Worm (Caenorhabditis elegans): ENCODE results near the gene K03A1.4.

ce11 chrX:7279671-7280389, 18.7 kb downstream of the K03A1.4 start, which contains the start of gene unc-10:
- no peak for TF ChIP-seq tra-4 (tag; optimal IDR thresholded peaks at IDR 0.05)
- TF ChIP-seq hmbx-1 (tag; optimal IDR thresholded peaks at IDR 0.05): no peak
- TF ChIP-seq ets-7 (tag; optimal IDR thresholded peaks at IDR 0.05): no peak
- TF ChIP-seq F13C5.2 (tag; optimal IDR thresholded peaks at IDR 0.05): no peak
- TF ChIP-seq tbx-37 (GFP tag; conservative IDR thresholded peaks at IDR 0.05): no peak
- no peak for TF ChIP-seq pes-1 (GFP tag; IDR thresholded peaks at IDR 0.05)

All from whole organism, early embryonic.